Fruit fly (Drosophila melanogaster) whole organism, prepupa: ENCODE results near the gene CG43175.

ENCODE experiments used
- Blimp-1 ChIP-seq: fragments of 200-800 bp; sonication (Bioruptor generic); optimal IDR thresholded peaks from 3 replicates; lab custom pipeline; 2017; ENCODE audit warnings: missing biosample characterization, missing genetic modification characterization, mild to moderate bottlenecking, moderate library complexity, missing genetic modification reagents
- CG10631 ChIP-seq: fragments of 200-800 bp; sonication (Bioruptor generic); optimal IDR thresholded peaks from 2 replicates; lab custom pipeline; 2016; ENCODE audit warnings: missing biosample characterization, missing genetic modification characterization
- CG10669 ChIP-seq: fragments of 200-800 bp; sonication (Bioruptor generic); optimal IDR thresholded peaks from 3 replicates; lab custom pipeline; 2018; ENCODE audit warnings: missing biosample characterization, mild to moderate bottlenecking, missing genetic modification characterization, moderate library complexity
- CG11762 ChIP-seq: fragments of 200-800 bp; sonication (Bioruptor generic); optimal IDR thresholded peaks from 3 replicates; lab custom pipeline; 2016; ENCODE audit warnings: missing biosample characterization, missing genetic modification characterization; ENCODE audit not compliant: insufficient read depth
- CG11902 ChIP-seq: fragments of 200-800 bp; sonication (Bioruptor generic); optimal IDR thresholded peaks from 3 replicates; lab custom pipeline; 2016; ENCODE audit warnings: missing biosample characterization, missing genetic modification characterization
- CG15336 ChIP-seq: fragments of 200-800 bp; sonication (Bioruptor generic); IDR thresholded peaks from 2 replicates; pipeline ENCODE4 v1.3.6; 2022; ENCODE audit warnings: missing biosample characterization, missing genetic modification characterization
- CG1621 ChIP-seq: fragments of 200-800 bp; sonication (Bioruptor generic); optimal IDR thresholded peaks from 3 replicates; lab custom pipeline; 2018; ENCODE audit warnings: missing biosample characterization, mild to moderate bottlenecking, missing genetic modification characterization
- CG3032 ChIP-seq: fragments of 200-800 bp; optimal IDR thresholded peaks from 2 replicates; lab custom pipeline; 2019; ENCODE audit warnings: missing biosample characterization, mild to moderate bottlenecking, missing genetic modification characterization, moderate library complexity
- CG32006 ChIP-seq: fragments of 200-800 bp; sonication (Bioruptor generic); optimal IDR thresholded peaks from 3 replicates; lab custom pipeline; 2017; ENCODE audit warnings: missing biosample characterization, mild to moderate bottlenecking, missing genetic modification characterization
- CG3919 ChIP-seq: fragments of 200-800 bp; sonication (Bioruptor generic); optimal IDR thresholded peaks from 3 replicates; lab custom pipeline; 2016; ENCODE audit warnings: missing biosample characterization, missing genetic modification characterization
- CG4318 ChIP-seq: fragments of 200-800 bp; sonication (Bioruptor generic); optimal IDR thresholded peaks from 3 replicates; lab custom pipeline; 2017; ENCODE audit warnings: missing biosample characterization, mild to moderate bottlenecking, missing genetic modification characterization
- CG6163 ChIP-seq: fragments of 200-800 bp; sonication (Bioruptor generic); IDR thresholded peaks from 3 replicates; pipeline ENCODE4 v1.3.6; 2022; ENCODE audit warnings: missing biosample characterization, missing genetic modification characterization
- CG6808 ChIP-seq: fragments of 200-800 bp; sonication (Bioruptor generic); optimal IDR thresholded peaks from 3 replicates; lab custom pipeline; 2017; ENCODE audit warnings: missing biosample characterization, missing genetic modification characterization, mild to moderate bottlenecking, moderate library complexity, missing genetic modification reagents
- CG6854 ChIP-seq: fragments of 200-800 bp; sonication (Bioruptor generic); optimal IDR thresholded peaks from 2 replicates; lab custom pipeline; 2017; ENCODE audit warnings: missing biosample characterization, mild to moderate bottlenecking, missing genetic modification characterization
- CG7368 ChIP-seq: fragments of 200-800 bp; sonication (Bioruptor generic); optimal IDR thresholded peaks from 3 replicates; lab custom pipeline; 2016; ENCODE audit warnings: missing biosample characterization, missing genetic modification characterization
- CG8319 ChIP-seq: fragments of 200-800 bp; sonication (Bioruptor generic); optimal IDR thresholded peaks from 3 replicates; lab custom pipeline; 2016; ENCODE audit warnings: missing biosample characterization, missing genetic modification characterization
- CG8632 ChIP-seq: fragments of 200-800 bp; sonication (Bioruptor generic); optimal IDR thresholded peaks from 3 replicates; lab custom pipeline; 2016; ENCODE audit warnings: missing biosample characterization, missing genetic modification characterization
- CG9139 ChIP-seq: fragments of 200-800 bp; sonication (Bioruptor generic); optimal IDR thresholded peaks from 3 replicates; lab custom pipeline; 2017; ENCODE audit warnings: missing biosample characterization, mild to moderate bottlenecking, missing genetic modification characterization
- Eip78C ChIP-seq: fragments of 200-800 bp; sonication (Bioruptor generic); peaks from one replicate; lab custom pipeline; 2016; ENCODE audit warnings: missing biosample characterization, missing genetic modification characterization
- Eip93F ChIP-seq: fragments of 200-800 bp; sonication (Bioruptor generic); optimal IDR thresholded peaks from 2 replicates; lab custom pipeline; 2016; ENCODE audit warnings: missing biosample characterization, mild to moderate bottlenecking, missing genetic modification characterization
- Ets21C ChIP-seq: fragments of 200-800 bp; sonication (Bioruptor generic); optimal IDR thresholded peaks from 3 replicates; lab custom pipeline; 2016; ENCODE audit warnings: missing biosample characterization, missing genetic modification characterization
- Ets96B ChIP-seq: fragments of 200-800 bp; optimal IDR thresholded peaks from 2 replicates; lab custom pipeline; 2019; ENCODE audit warnings: missing biosample characterization, mild to moderate bottlenecking, missing genetic modification characterization, moderate library complexity
- Gug ChIP-seq: fragments of 200-800 bp; sonication (Bioruptor generic); IDR thresholded peaks from 2 replicates; pipeline ENCODE4 v1.3.6; 2022; ENCODE audit warnings: missing biosample characterization, missing genetic modification characterization
- Hr4 ChIP-seq: fragments of 200-800 bp; sonication (Bioruptor generic); optimal IDR thresholded peaks from 3 replicates; lab custom pipeline; 2016; ENCODE audit warnings: missing biosample characterization, missing genetic modification characterization
- Lpt ChIP-seq: fragments of 200-800 bp; sonication (Bioruptor generic); optimal IDR thresholded peaks from 3 replicates; lab custom pipeline; 2016; ENCODE audit warnings: missing biosample characterization, missing genetic modification characterization
- OdsH ChIP-seq: fragments of 200-800 bp; sonication (Bioruptor generic); optimal IDR thresholded peaks from 3 replicates; lab custom pipeline; 2016; ENCODE audit warnings: missing biosample characterization, missing genetic modification characterization
- Smox ChIP-seq: fragments of 200-800 bp; sonication (Bioruptor generic); optimal IDR thresholded peaks from 3 replicates; lab custom pipeline; 2016; ENCODE audit warnings: missing biosample characterization, missing genetic modification characterization
- Sox102F ChIP-seq: fragments of 200-800 bp; sonication (Bioruptor generic); optimal IDR thresholded peaks from 2 replicates; lab custom pipeline; 2016; ENCODE audit warnings: missing biosample characterization, mild to moderate bottlenecking, missing genetic modification characterization
- Sox14 ChIP-seq: fragments of 200-800 bp; sonication (Bioruptor generic); optimal IDR thresholded peaks from 3 replicates; lab custom pipeline; 2016; ENCODE audit warnings: missing biosample characterization, missing genetic modification characterization
- Sox15 ChIP-seq: fragments of 200-800 bp; sonication (Bioruptor generic); optimal IDR thresholded peaks from 3 replicates; lab custom pipeline; 2016; ENCODE audit warnings: missing biosample characterization, missing genetic modification characterization
- achi ChIP-seq: fragments of 200-800 bp; sonication (Bioruptor generic); optimal IDR thresholded peaks from 3 replicates; lab custom pipeline; 2016; ENCODE audit warnings: missing biosample characterization, missing genetic modification characterization
- acj6 ChIP-seq: fragments of 200-800 bp; sonication (Bioruptor generic); optimal IDR thresholded peaks from 3 replicates; lab custom pipeline; 2016; ENCODE audit warnings: missing biosample characterization, missing genetic modification characterization
- dac ChIP-seq: fragments of 200-800 bp; sonication (Bioruptor generic); optimal IDR thresholded peaks from 2 replicates; lab custom pipeline; 2017; ENCODE audit warnings: missing biosample characterization, mild to moderate bottlenecking, missing genetic modification characterization
- eg ChIP-seq: fragments of 200-800 bp; sonication (Bioruptor generic); IDR thresholded peaks from 3 replicates; pipeline ENCODE4 v1.3.6; 2022; ENCODE audit warnings: missing biosample characterization, missing genetic modification characterization
- esn ChIP-seq: fragments of 200-800 bp; sonication (Bioruptor generic); optimal IDR thresholded peaks from 2 replicates; lab custom pipeline; 2016; ENCODE audit warnings: missing biosample characterization, mild to moderate bottlenecking, missing genetic modification characterization, moderate library complexity
- fd59A ChIP-seq: fragments of 200-800 bp; sonication (Bioruptor generic); optimal IDR thresholded peaks from 2 replicates; lab custom pipeline; 2017; ENCODE audit warnings: missing biosample characterization, mild to moderate bottlenecking, missing genetic modification characterization, missing genetic modification reagents
- fd85E ChIP-seq: fragments of 200-800 bp; sonication (Bioruptor generic); optimal IDR thresholded peaks from 3 replicates; lab custom pipeline; 2016; ENCODE audit warnings: missing biosample characterization, missing genetic modification characterization
- fkh ChIP-seq: fragments of 200-800 bp; sonication (Bioruptor generic); optimal IDR thresholded peaks from 3 replicates; lab custom pipeline; 2017; ENCODE audit warnings: missing biosample characterization, mild to moderate bottlenecking, missing genetic modification characterization, moderate library complexity
- lz ChIP-seq: fragments of 200-800 bp; sonication (Bioruptor generic); optimal IDR thresholded peaks from 3 replicates; lab custom pipeline; 2016; ENCODE audit warnings: missing biosample characterization, missing genetic modification characterization
- net ChIP-seq: fragments of 200-800 bp; sonication (Bioruptor generic); optimal IDR thresholded peaks from 3 replicates; lab custom pipeline; 2016; ENCODE audit warnings: missing biosample characterization, missing genetic modification characterization
- ss ChIP-seq, 2 experiments: fragments of 200-800 bp; sonication (Bioruptor generic); optimal IDR thresholded peaks; 2 replicates in 1 of 2; 3 replicates in 1 of 2; lab custom pipeline; 2017 to 2018; ENCODE audit warnings: mild to moderate bottlenecking in 2 of 2, missing biosample characterization in 2 of 2, missing genetic modification characterization in 2 of 2, moderate library complexity in 1 of 2
- svp ChIP-seq: fragments of 200-800 bp; sonication (Bioruptor generic); peaks from one replicate; lab custom pipeline; 2016; ENCODE audit warnings: missing biosample characterization, missing genetic modification characterization
- vri ChIP-seq: fragments of 200-800 bp; sonication (Bioruptor generic); optimal IDR thresholded peaks from 3 replicates; lab custom pipeline; 2016; ENCODE audit warnings: missing biosample characterization, mild to moderate bottlenecking, missing genetic modification characterization

Gene CG43175

dm6 chr3R:17601866-17602265 is 28.7 kb upstream of the CG43175 start:
- TF ChIP-seq CG3032 (tag; lab: Kevin White, UChicago), result no peak
- TF ChIP-seq Lpt (GFP tag; lab: Kevin White, UChicago), result no peak
- TF ChIP-seq Sox15 (GFP tag; lab: Kevin White, UChicago), result no peak
- TF ChIP-seq svp (GFP tag; lab: Kevin White, UChicago), result peak; percentile 3

dm6 chr3R:17602974-17603373 is 27.5 kb upstream of the CG43175 start:
- TF ChIP-seq fkh (GFP tag; lab: Kevin White, UChicago) (no peak), CG11762 (GFP tag; lab: Kevin White, UChicago) (no peak), CG3032 (tag; lab: Kevin White, UChicago) (no peak), Eip78C (GFP tag; lab: Kevin White, UChicago) (no peak), Hr4 (no peak), acj6 (GFP tag; lab: Kevin White, UChicago) (no peak), Sox14 (GFP tag; lab: Kevin White, UChicago) (no peak), OdsH (GFP tag; lab: Kevin White, UChicago) (no peak), eg (GFP tag; lab: Robert Waterston, UW) (no peak), achi (GFP tag; lab: Kevin White, UChicago) (no peak), ss (GFP tag; optimal IDR thresholded peaks at IDR 0.05; lab: Kevin White, UChicago) (no peak), fd85E (GFP tag; lab: Kevin White, UChicago) (no peak)
- TF ChIP-seq, all 60 proteins: peak for 0

dm6 chr3R:17603717-17604116 is 26.8 kb upstream of the CG43175 start:
- peak; percentile 25 for TF ChIP-seq vri (GFP tag; lab: Kevin White, UChicago)
- TF ChIP-seq Sox14 (GFP tag; lab: Kevin White, UChicago), result no peak
- no peak for TF ChIP-seq CG11902 (GFP tag; lab: Kevin White, UChicago)
- TF ChIP-seq, all 60 proteins: peak for 1

- TF ChIP-seq OdsH (GFP tag; lab: Kevin White, UChicago) (peak; percentile 50), CG8319 (GFP tag; lab: Kevin White, UChicago) (no peak), CG8632 (peak; percentile 33), Ets96B (tag; lab: Kevin White, UChicago) (peak; percentile 66), CG11762 (GFP tag; lab: Kevin White, UChicago) (peak; percentile 12), Lpt (GFP tag; lab: Kevin White, UChicago) (no peak), CG10669 (GFP tag; lab: Kevin White, UChicago) (peak; percentile 66), svp (GFP tag; lab: Kevin White, UChicago) (peak; percentile 45), fd59A (GFP tag; lab: Kevin White, UChicago) (peak; percentile 33), CG3032 (tag; lab: Kevin White, UChicago) (no peak), CG4318 (peak; percentile 50), CG3919 (GFP tag; lab: Kevin White, UChicago) (peak; percentile 21), Smox (GFP tag; lab: Kevin White, UChicago) (peak; percentile 43), lz (GFP tag; lab: Kevin White, UChicago) (no peak), CG10631 (GFP tag; lab: Kevin White, UChicago) (peak; percentile 55), CG9139 (GFP tag; lab: Kevin White, UChicago) (peak; percentile 19), eg (GFP tag; lab: Robert Waterston, UW) (peak; percentile 45; the same call in 1 of the 3 replicates), CG32006 (peak; percentile 73), CG1621 (tag; lab: Kevin White, UChicago) (peak; percentile 22), Ets21C (no peak), CG7368 (GFP tag; lab: Kevin White, UChicago) (no peak), Eip93F (GFP tag; lab: Kevin White, UChicago) (no peak), esn (GFP tag; lab: Kevin White, UChicago) (no peak), Sox102F (GFP tag; lab: Kevin White, UChicago) (peak; percentile 43), net (peak; percentile 25), dac (peak; percentile 3), CG15336 (GFP tag; lab: Robert Waterston, UW) (peak; percentile 37), CG6808 (peak; percentile 65), Blimp-1 (peak; percentile 20), CG6163 (GFP tag; lab: Robert Waterston, UW) (no peak), Gug (GFP tag; lab: Robert Waterston, UW) (no peak), Eip78C (GFP tag; lab: Kevin White, UChicago) (peak; percentile 88), CG6854 (no peak), fkh (GFP tag; lab: Kevin White, UChicago) (peak; percentile 10)
Observed at dm6 chr3R:17604198-17604879, 26.2 kb upstream of the CG43175 start.
